Worm (Caenorhabditis elegans) whole organism, L1 larva: ENCODE measurements around the gene dph-3.

Source experiments
- C16A3.4 ChIP-seq: fragments of 150-350 bp; optimal IDR thresholded peaks from 2 replicates; lab custom pipeline; 2014; ENCODE audit warnings: missing biosample characterization, missing genetic modification characterization
- C34B4.2 ChIP-seq: sonication (generic microtip); optimal IDR thresholded peaks from 2 replicates; lab custom pipeline; 2017; ENCODE audit warnings: mild to moderate bottlenecking, missing genetic modification characterization, missing compliant biosample characterization
- Y116A8C.19 ChIP-seq: sonication (generic microtip); optimal IDR thresholded peaks from 2 replicates; lab custom pipeline; 2016; ENCODE audit warnings: missing compliant biosample characterization, missing genetic modification characterization, borderline replicate concordance
- aha-1 ChIP-seq: fragments of 150-350 bp; optimal IDR thresholded peaks from 2 replicates; lab custom pipeline; 2014; ENCODE audit warnings: missing biosample characterization, missing genetic modification characterization
- ama-1 ChIP-seq: fragments of 150-350 bp; optimal IDR thresholded peaks from 2 replicates; lab custom pipeline; 2014
- blmp-1 ChIP-seq: fragments of 150-350 bp; optimal IDR thresholded peaks from 2 replicates; lab custom pipeline; 2014; ENCODE audit warnings: missing biosample characterization, missing genetic modification characterization
- ceh-8 ChIP-seq: fragments of 200-800 bp; sonication (Bioruptor generic); optimal IDR thresholded peaks from 2 replicates; lab custom pipeline; 2018; ENCODE audit warnings: mild to moderate bottlenecking, missing genetic modification characterization, moderate library complexity, missing compliant biosample characterization
- dpl-1 ChIP-seq, 3 experiments: fragments of 150-350 bp in 2 of 3; sonication (generic microtip) in 1 of 3; optimal IDR thresholded peaks; 2 replicates each; lab custom pipeline; 2014 to 2017; ENCODE audit warnings: missing biosample characterization in 3 of 3, missing genetic modification characterization in 3 of 3, missing genetic modification reagents in 3 of 3
- dsc-1 ChIP-seq: sonication (generic microtip); optimal IDR thresholded peaks from 2 replicates; lab custom pipeline; 2016; ENCODE audit warnings: mild to moderate bottlenecking, missing genetic modification characterization, missing compliant biosample characterization
- efl-3 ChIP-seq: fragments of 200-800 bp; sonication (Bioruptor generic); optimal IDR thresholded peaks from 2 replicates; lab custom pipeline; 2018; ENCODE audit warnings: mild to moderate bottlenecking, missing genetic modification characterization, missing compliant biosample characterization
- elt-3 ChIP-seq, 6 experiments: fragments of 150-350 bp in 1 of 6; sonication (generic microtip); optimal IDR thresholded peaks; 2 replicates each; lab custom pipeline; 2017 to 2018; ENCODE audit warnings: missing biosample characterization in 6 of 6, missing genetic modification characterization in 6 of 6, inconsistent platforms in 1 of 6
- fkh-10 ChIP-seq: sonication (generic microtip); optimal IDR thresholded peaks from 2 replicates; lab custom pipeline; 2017; ENCODE audit warnings: missing biosample characterization, missing genetic modification reagents, missing genetic modification characterization
- fkh-4 ChIP-seq: sonication (generic microtip); optimal IDR thresholded peaks from 2 replicates; lab custom pipeline; 2016; ENCODE audit warnings: missing compliant biosample characterization, missing genetic modification characterization, borderline replicate concordance
- fos-1 ChIP-seq: fragments of 150-350 bp; optimal IDR thresholded peaks from 2 replicates; lab custom pipeline; 2014; ENCODE audit warnings: missing biosample characterization, missing genetic modification characterization
- grh-1 ChIP-seq: fragments of 200-800 bp; sonication (Bioruptor generic); IDR thresholded peaks from 2 replicates; pipeline ENCODE4 v1.3.6; 2022; ENCODE audit warnings: missing genetic modification reagents, missing genetic modification characterization, missing compliant biosample characterization
- lin-13 ChIP-seq: fragments of 150-350 bp; optimal IDR thresholded peaks from 2 replicates; lab custom pipeline; 2014; ENCODE audit warnings: missing biosample characterization, missing genetic modification reagents, missing genetic modification characterization
- lin-14 ChIP-seq: fragments of 200-800 bp; sonication (Bioruptor generic); optimal IDR thresholded peaks from 2 replicates; lab custom pipeline; 2018; ENCODE audit warnings: mild to moderate bottlenecking, missing genetic modification characterization, moderate library complexity, missing compliant biosample characterization
- lin-35 ChIP-seq, 2 experiments: fragments of 150-350 bp; optimal IDR thresholded peaks; 2 replicates each; lab custom pipeline; 2014; ENCODE audit warnings: missing biosample characterization in 2 of 2, missing genetic modification characterization in 2 of 2, missing genetic modification reagents in 2 of 2
- lin-39 ChIP-seq: fragments of 150-350 bp; optimal IDR thresholded peaks from 2 replicates; lab custom pipeline; 2014; ENCODE audit warnings: missing biosample characterization, missing genetic modification reagents, missing genetic modification characterization
- lir-3 ChIP-seq: sonication (generic microtip); optimal IDR thresholded peaks from 2 replicates; lab custom pipeline; 2016; ENCODE audit warnings: mild to moderate bottlenecking, missing genetic modification characterization, moderate library complexity, missing compliant biosample characterization; ENCODE audit not compliant: poor library complexity
- lsy-2 ChIP-seq, 2 experiments: fragments of 150-350 bp; optimal IDR thresholded peaks; 2 replicates each; lab custom pipeline; 2014; ENCODE audit warnings: missing biosample characterization in 2 of 2, missing genetic modification characterization in 2 of 2
- mdl-1 ChIP-seq, 2 experiments: fragments of 150-350 bp; optimal IDR thresholded peaks; 2 replicates each; lab custom pipeline; 2014 to 2017; ENCODE audit warnings: missing biosample characterization in 2 of 2, missing genetic modification characterization in 2 of 2, inconsistent platforms in 1 of 2
- mep-1 ChIP-seq: fragments of 150-350 bp; optimal IDR thresholded peaks from 2 replicates; lab custom pipeline; 2014; ENCODE audit warnings: missing biosample characterization, missing genetic modification characterization
- nhr-12 ChIP-seq: sonication (generic microtip); optimal IDR thresholded peaks from 2 replicates; lab custom pipeline; 2017; ENCODE audit warnings: missing biosample characterization, missing genetic modification characterization
- nhr-19 ChIP-seq: fragments of 200-800 bp; sonication (Bioruptor generic); conservative IDR thresholded peaks from 2 replicates; pipeline ENCODE4 v1.3.6; 2022; ENCODE audit warnings: missing genetic modification characterization, missing compliant biosample characterization
- nhr-20 ChIP-seq: sonication (generic microtip); optimal IDR thresholded peaks from 2 replicates; lab custom pipeline; 2016; ENCODE audit warnings: mild to moderate bottlenecking, missing genetic modification characterization, missing compliant biosample characterization
- nhr-28 ChIP-seq: fragments of 150-350 bp; optimal IDR thresholded peaks from 2 replicates; lab custom pipeline; 2014; ENCODE audit warnings: missing biosample characterization, missing genetic modification characterization
- nhr-47 ChIP-seq: sonication (generic microtip); optimal IDR thresholded peaks from 2 replicates; lab custom pipeline; 2016; ENCODE audit warnings: mild to moderate bottlenecking, missing genetic modification characterization, moderate library complexity, missing compliant biosample characterization
- nhr-71 ChIP-seq: sonication (generic microtip); optimal IDR thresholded peaks from 2 replicates; lab custom pipeline; 2016; ENCODE audit warnings: mild to moderate bottlenecking, missing genetic modification characterization, moderate library complexity, missing compliant biosample characterization
- nhr-85 ChIP-seq: sonication (generic microtip); peaks from one replicate; lab custom pipeline; 2016; ENCODE audit warnings: missing genetic modification characterization, inconsistent platforms, missing compliant biosample characterization
- nhr-90 ChIP-seq: sonication (generic microtip); optimal IDR thresholded peaks from 2 replicates; lab custom pipeline; 2016; ENCODE audit warnings: mild to moderate bottlenecking, missing genetic modification characterization, missing compliant biosample characterization; ENCODE audit not compliant: poor library complexity
- snu-23 ChIP-seq: sonication (generic microtip); optimal IDR thresholded peaks from 2 replicates; lab custom pipeline; 2016; ENCODE audit warnings: missing genetic modification characterization, missing compliant biosample characterization
- sox-4 ChIP-seq: sonication (generic microtip); optimal IDR thresholded peaks from 2 replicates; lab custom pipeline; 2016; ENCODE audit warnings: missing genetic modification characterization, missing compliant biosample characterization
- sup-37 ChIP-seq: fragments of 200-800 bp; sonication (Bioruptor generic); optimal IDR thresholded peaks from 2 replicates; lab custom pipeline; 2018; ENCODE audit warnings: mild to moderate bottlenecking, missing genetic modification characterization, missing compliant biosample characterization
- tbx-2 ChIP-seq: sonication (generic microtip); optimal IDR thresholded peaks from 2 replicates; lab custom pipeline; 2016; ENCODE audit warnings: missing genetic modification characterization, missing compliant biosample characterization
- unc-130 ChIP-seq: fragments of 150-350 bp; optimal IDR thresholded peaks from 2 replicates; lab custom pipeline; 2017; ENCODE audit warnings: missing biosample characterization, missing genetic modification characterization, inconsistent platforms
- unc-30 ChIP-seq: sonication (generic microtip); optimal IDR thresholded peaks from 2 replicates; lab custom pipeline; 2017; ENCODE audit warnings: missing biosample characterization, missing genetic modification characterization
- unc-86 ChIP-seq: sonication (generic microtip); optimal IDR thresholded peaks from 2 replicates; lab custom pipeline; 2016; ENCODE audit warnings: missing genetic modification characterization, missing compliant biosample characterization
- unc-98 ChIP-seq: fragments of 200-800 bp; sonication (Bioruptor generic); IDR thresholded peaks from 2 replicates; pipeline ENCODE4 v1.3.6; 2022; ENCODE audit warnings: missing genetic modification characterization, missing compliant biosample characterization
- xbp-1 ChIP-seq: sonication (generic microtip); optimal IDR thresholded peaks from 2 replicates; lab custom pipeline; 2016; ENCODE audit warnings: missing genetic modification characterization, missing compliant biosample characterization
- zag-1 ChIP-seq: fragments of 150-350 bp; optimal IDR thresholded peaks from 2 replicates; lab custom pipeline; 2014; ENCODE audit warnings: missing biosample characterization, missing genetic modification characterization
- zip-4 ChIP-seq: fragments of 200-800 bp; sonication (Bioruptor generic); optimal IDR thresholded peaks from 2 replicates; lab custom pipeline; 2018; ENCODE audit warnings: mild to moderate bottlenecking, missing genetic modification characterization, moderate library complexity, missing compliant biosample characterization
- ztf-11 ChIP-seq, 2 experiments: sonication (generic microtip); optimal IDR thresholded peaks; 2 replicates each; lab custom pipeline; 2016 to 2017; ENCODE audit warnings: missing genetic modification characterization in 2 of 2, missing biosample characterization in 1 of 2, missing compliant biosample characterization in 1 of 2
- ztf-4 ChIP-seq: fragments of 150-350 bp; optimal IDR thresholded peaks from 2 replicates; lab custom pipeline; 2014; ENCODE audit warnings: missing biosample characterization, missing genetic modification characterization

Gene dph-3

DNA sequence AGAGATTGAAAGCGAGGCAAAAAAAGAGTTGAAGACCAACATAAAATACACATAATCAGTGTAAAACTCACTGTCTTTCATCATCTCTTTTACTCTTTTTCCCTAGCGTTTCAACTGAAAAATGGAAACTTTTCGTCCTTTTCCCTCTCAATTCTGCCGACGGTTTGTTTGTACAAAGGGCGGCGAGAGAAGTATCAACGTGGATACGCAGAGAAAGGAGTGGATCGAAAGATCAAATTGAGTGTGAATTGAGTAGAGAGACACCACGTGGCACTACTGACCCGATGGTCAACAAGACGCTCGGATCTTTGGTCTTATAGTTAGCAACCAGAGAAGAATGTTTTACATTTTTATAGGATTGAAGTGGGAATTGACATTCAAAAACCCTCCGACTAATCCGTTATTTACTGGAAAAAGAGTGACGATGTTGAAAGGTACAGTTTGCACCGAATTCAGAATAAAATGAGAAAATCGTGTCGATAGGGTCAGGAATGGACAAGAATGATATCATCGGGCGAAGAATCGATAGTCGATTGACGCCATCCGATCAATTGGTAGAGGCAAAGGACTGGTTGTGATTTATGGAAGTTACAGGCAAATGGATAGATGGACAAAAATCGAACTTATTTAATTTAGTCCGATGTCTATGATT is 35.8 kb upstream of the dph-3 start (continued):
- TF ChIP-seq elt-3 (tag; optimal IDR thresholded peaks at IDR 0.05; lab: Kevin White, UChicago), result peak in 4 of 6 experiments; percentile 13 to 68 (median 24)
- no peak for TF ChIP-seq fkh-4
- TF ChIP-seq nhr-90 (tag; lab: Kevin White, UChicago), result peak; percentile 70
- no peak for TF ChIP-seq unc-86 (tag; lab: Kevin White, UChicago)
- no peak for TF ChIP-seq Y116A8C.19 (tag; lab: Kevin White, UChicago)
- no peak for TF ChIP-seq zag-1
- no peak for TF ChIP-seq nhr-28 (tag; lab: Kevin White, UChicago)
- TF ChIP-seq unc-30 (tag; lab: Kevin White, UChicago), result no peak
- TF ChIP-seq unc-98, result no peak
- no peak for TF ChIP-seq ztf-11 (tag; optimal IDR thresholded peaks at IDR 0.05; lab: Kevin White, UChicago)
- TF ChIP-seq nhr-12 (tag; lab: Kevin White, UChicago), result no peak
- peak; percentile 40 for TF ChIP-seq C16A3.4 (tag; lab: Kevin White, UChicago)
- no peak for TF ChIP-seq sup-37
- 0 out of 2 replicates have a peak, but pooled peaks have one; percentile 16 for TF ChIP-seq grh-1 (GFP tag; lab: Robert Waterston, UW)
- TF ChIP-seq zip-4 (GFP tag; lab: Kevin White, UChicago), result no peak
- TF ChIP-seq fkh-10 (GFP tag; lab: Kevin White, UChicago), result no peak
- TF ChIP-seq mep-1, result peak; percentile 73
- peak; percentile 98 for TF ChIP-seq nhr-85 (tag; lab: Kevin White, UChicago)
- TF ChIP-seq ceh-8 (GFP tag; lab: Kevin White, UChicago), result no peak
- TF ChIP-seq C34B4.2, result no peak
- TF ChIP-seq unc-130 (tag; lab: Kevin White, UChicago), result peak; percentile 20
- TF ChIP-seq nhr-71 (tag; lab: Kevin White, UChicago), result peak; percentile 88
- no peak for TF ChIP-seq lin-39 (tag; lab: Kevin White, UChicago)
- TF ChIP-seq lin-13 (GFP tag; lab: Kevin White, UChicago), result peak; percentile 11
- no peak for TF ChIP-seq ama-1 (lab: Kevin White, UChicago)
- no peak for TF ChIP-seq dsc-1

ce11 chrIV:9672434-9672833 is 34.5 kb upstream of the dph-3 start:
- TF ChIP-seq aha-1 (tag; lab: Kevin White, UChicago) (no peak), efl-3 (GFP tag; lab: Kevin White, UChicago) (peak; percentile 32), grh-1 (GFP tag; lab: Robert Waterston, UW) (peak; percentile 38; the same call in 1 of the 2 replicates), elt-3 (tag; optimal IDR thresholded peaks at IDR 0.05; lab: Kevin White, UChicago) (peak in 2 of 6 experiments; percentile 80), xbp-1 (tag; lab: Kevin White, UChicago) (peak; percentile 3), nhr-47 (tag; lab: Kevin White, UChicago) (peak; percentile 52), C16A3.4 (tag; lab: Kevin White, UChicago) (peak; percentile 22), mep-1 (peak; percentile 43), lsy-2 (tag; optimal IDR thresholded peaks at IDR 0.05; lab: Kevin White, UChicago) (peak; percentile 69 to 82), sox-4 (tag; lab: Kevin White, UChicago) (no peak), nhr-20 (tag; lab: Kevin White, UChicago) (peak; percentile 95), fos-1 (tag; lab: Kevin White, UChicago) (no peak), ztf-4 (peak; percentile 18), nhr-90 (tag; lab: Kevin White, UChicago) (peak; percentile 77), nhr-19 (GFP tag; lab: Robert Waterston, UW) (peak; percentile 21; the same call in 1 of the 2 replicates), blmp-1 (tag; lab: Kevin White, UChicago) (peak; percentile 90), ama-1 (lab: Kevin White, UChicago) (no peak), dpl-1 (GFP tag; optimal IDR thresholded peaks at IDR 0.05; lab: Kevin White, UChicago) (peak in 1 of 3 experiments; percentile 21), lin-35 (GFP tag; optimal IDR thresholded peaks at IDR 0.05; lab: Kevin White, UChicago) (peak in 1 of 2 experiments; percentile 63), zag-1 (no peak), nhr-85 (tag; lab: Kevin White, UChicago) (peak; percentile 96), snu-23 (GFP tag; lab: Kevin White, UChicago) (peak; percentile 80), tbx-2 (tag; lab: Kevin White, UChicago) (peak; percentile 35), nhr-28 (tag; lab: Kevin White, UChicago) (no peak), lir-3 (tag; lab: Kevin White, UChicago) (no peak), nhr-71 (tag; lab: Kevin White, UChicago) (peak; percentile 83), mdl-1 (tag; optimal IDR thresholded peaks at IDR 0.05; lab: Kevin White, UChicago) (peak in 1 of 2 experiments; percentile 41), lin-14 (GFP tag; lab: Kevin White, UChicago) (peak; percentile 73)
